Worm (Caenorhabditis elegans) whole organism, midembryonic: ENCODE data around the gene F21D12.3.

Experiments
- T22C8.4 ChIP-seq: fragments of 200-800 bp; sonication (Bioruptor generic); IDR thresholded peaks from 2 replicates; pipeline ENCODE4 v1.3.6; 2022; ENCODE audit warnings: missing genetic modification characterization, missing compliant biosample characterization
- flt-1 ChIP-seq: fragments of 200-800 bp; sonication (Bioruptor generic); IDR thresholded peaks from 2 replicates; pipeline ENCODE4 v1.3.6; 2022; ENCODE audit warnings: missing genetic modification characterization, missing compliant biosample characterization
- klf-2 ChIP-seq: fragments of 200-800 bp; sonication (Bioruptor generic); conservative IDR thresholded peaks from 2 replicates; pipeline ENCODE4 v1.3.6; 2022; ENCODE audit warnings: missing genetic modification reagents, missing genetic modification characterization, missing compliant biosample characterization
- med-1 ChIP-seq: sonication (generic microtip); optimal IDR thresholded peaks from 2 replicates; lab custom pipeline; 2017; ENCODE audit warnings: missing genetic modification characterization, mild to moderate bottlenecking, missing compliant biosample characterization, antibody characterized with exemption, missing genetic modification reagents; ENCODE audit not compliant: insufficient read depth
- ref-1 ChIP-seq: fragments of 200-800 bp; sonication (Bioruptor generic); conservative IDR thresholded peaks from 2 replicates; pipeline ENCODE4 v1.3.6; 2022; ENCODE audit warnings: missing genetic modification reagents, missing genetic modification characterization, missing compliant biosample characterization
- tab-1 ChIP-seq: fragments of 200-800 bp; sonication (Bioruptor generic); IDR thresholded peaks from 2 replicates; pipeline ENCODE4 v1.3.6; 2022; ENCODE audit warnings: missing genetic modification characterization, missing compliant biosample characterization
- ztf-23 ChIP-seq: fragments of 200-800 bp; sonication (Bioruptor generic); IDR thresholded peaks from 2 replicates; pipeline ENCODE4 v1.3.6; 2022; ENCODE audit warnings: missing genetic modification reagents, missing genetic modification characterization, missing compliant biosample characterization
- ztf-29 ChIP-seq: fragments of 200-800 bp; sonication (Bioruptor generic); IDR thresholded peaks from 2 replicates; pipeline ENCODE4 v1.3.6; 2022; ENCODE audit warnings: missing genetic modification reagents, missing genetic modification characterization, missing compliant biosample characterization

DNA sequence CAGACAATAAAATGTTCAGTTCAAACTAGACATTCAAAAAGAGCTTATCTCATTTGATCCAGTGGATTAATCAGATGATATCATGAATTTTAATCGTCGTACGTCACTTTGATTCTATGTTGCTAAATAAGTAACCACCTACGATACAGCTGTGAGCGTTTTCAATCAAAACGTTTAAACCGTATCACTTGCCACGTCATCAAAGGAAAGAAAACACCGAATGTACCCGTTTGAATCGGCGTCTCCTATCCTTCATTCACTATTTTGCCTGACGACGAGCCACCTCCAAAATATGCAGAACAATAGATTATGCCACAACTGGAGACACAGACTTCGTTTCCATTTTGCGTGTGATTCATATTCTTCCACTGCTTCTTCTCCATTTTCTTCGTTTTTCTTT lies 22.0 kb upstream of the F21D12.3 start:
- no peak for TF ChIP-seq T22C8.4
- TF ChIP-seq ztf-23 (GFP tag; lab: Robert Waterston, UW) = no peak
- no peak for TF ChIP-seq tab-1 (GFP tag; lab: Robert Waterston, UW)
- TF ChIP-seq flt-1 (GFP tag; lab: Robert Waterston, UW) = no peak
- TF ChIP-seq ref-1 = no peak
- no peak for TF ChIP-seq klf-2 (GFP tag; lab: Robert Waterston, UW)
- no peak for TF ChIP-seq ztf-29
- TF ChIP-seq med-1 = no peak
